Worm (Caenorhabditis elegans): ENCODE data around the gene C17H11.2.

The C17H11.2 gene

DNA sequence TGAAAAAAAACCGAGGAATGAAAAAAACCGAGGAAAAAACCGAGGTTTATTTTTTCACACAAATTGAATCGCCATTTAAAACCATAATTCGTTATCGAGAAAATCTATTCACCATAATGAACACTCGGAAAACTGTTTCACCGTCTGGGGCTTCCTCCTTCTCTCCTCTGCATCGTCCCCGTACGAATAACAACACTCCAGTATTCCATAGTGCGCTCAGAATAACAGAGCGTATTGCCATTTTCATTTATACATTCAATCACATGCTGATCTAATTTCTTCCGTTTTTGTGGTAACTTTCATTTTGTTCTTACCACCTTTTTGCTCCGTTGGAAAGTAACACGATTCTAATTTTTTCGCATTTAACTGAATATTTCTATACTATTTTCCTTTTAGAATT is at the start of gene C17H11.2:
Gene C17H11.2, plus strand, starts transcription at position 397 of the 400 bp plus-strand sequence.
- TF ChIP-seq flt-1 (GFP tag; IDR thresholded peaks at IDR 0.05) (no peak), F13C5.2 (tag; optimal IDR thresholded peaks at IDR 0.05) (no peak), tbx-37 (GFP tag; conservative IDR thresholded peaks at IDR 0.05) (no peak), tbx-11 (GFP tag; IDR thresholded peaks at IDR 0.05) (no peak)

DNA sequence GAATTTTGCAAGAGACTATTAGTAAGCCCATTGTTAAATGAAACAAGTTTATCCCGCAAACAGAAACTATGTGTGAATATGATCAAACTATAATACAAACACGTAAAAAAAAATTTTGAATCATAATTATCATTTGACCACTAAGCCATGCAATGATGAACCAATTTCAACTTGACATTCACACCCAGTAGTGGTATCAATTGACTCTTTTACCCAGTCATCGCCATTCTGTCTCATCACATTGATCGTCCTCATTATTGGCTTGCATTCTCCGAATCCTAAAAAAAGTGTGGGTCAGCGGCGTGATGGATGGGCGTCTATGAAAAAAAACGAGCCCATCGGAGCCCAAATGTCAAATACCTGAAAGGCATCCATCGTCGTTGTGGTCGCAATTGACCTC is 49.4 kb upstream of the C17H11.2 start:
- TF ChIP-seq scrt-1 (GFP tag; IDR thresholded peaks at IDR 0.05) (no peak), ceh-13 (GFP tag; optimal IDR thresholded peaks at IDR 0.05) (no peak), F13C5.2 (tag; optimal IDR thresholded peaks at IDR 0.05) (no peak), tbx-37 (GFP tag; conservative IDR thresholded peaks at IDR 0.05) (no peak), flt-1 (GFP tag; IDR thresholded peaks at IDR 0.05) (no peak), hmbx-1 (tag; optimal IDR thresholded peaks at IDR 0.05) (no peak), tra-4 (tag; optimal IDR thresholded peaks at IDR 0.05) (no peak), ama-1 (optimal IDR thresholded peaks at IDR 0.05) (no peak), hnd-1 (tag; optimal IDR thresholded peaks at IDR 0.05) (no peak), hmg-4 (GFP tag; optimal IDR thresholded peaks at IDR 0.05) (no peak), ets-7 (tag; optimal IDR thresholded peaks at IDR 0.05) (no peak), pes-1 (GFP tag; IDR thresholded peaks at IDR 0.05) (no peak), aly-1 (tag; optimal IDR thresholded peaks at IDR 0.05) (no peak), tbx-11 (GFP tag; IDR thresholded peaks at IDR 0.05) (no peak), sea-1 (GFP tag; conservative IDR thresholded peaks at IDR 0.05) (no peak), ceh-36 (tag; optimal IDR thresholded peaks at IDR 0.05) (no peak), B0310.2 (tag; optimal IDR thresholded peaks at IDR 0.05) (no peak)

DNA sequence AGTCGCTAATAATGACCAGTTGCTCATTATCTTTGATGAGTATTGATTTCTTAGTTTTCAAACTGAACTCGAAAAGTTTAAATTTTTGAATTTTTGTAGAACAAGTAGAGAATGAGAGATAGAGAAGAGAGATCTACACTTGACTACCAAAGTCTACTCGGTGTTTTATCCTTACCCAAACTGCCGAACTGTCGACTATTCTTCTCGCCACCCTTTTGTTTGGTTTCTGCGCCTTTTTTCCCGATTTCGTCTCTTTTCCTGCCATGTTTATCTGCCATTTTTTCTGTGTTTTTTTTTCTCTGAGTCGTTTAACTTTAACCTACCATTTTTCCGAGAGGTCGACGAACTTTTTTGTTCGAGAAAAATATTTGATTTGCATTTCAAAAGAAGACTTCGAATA is 46.5 kb upstream of the C17H11.2 start, which contains the start of gene C02B8.12:
Gene C02B8.12, minus strand, starts transcription at position 175 of the 400 bp plus-strand sequence.
- TF ChIP-seq tra-4 (tag; optimal IDR thresholded peaks at IDR 0.05) (no peak), aly-1 (tag; optimal IDR thresholded peaks at IDR 0.05) (no peak), ets-7 (tag; optimal IDR thresholded peaks at IDR 0.05) (no peak), hmg-4 (GFP tag; optimal IDR thresholded peaks at IDR 0.05) (no peak)

DNA sequence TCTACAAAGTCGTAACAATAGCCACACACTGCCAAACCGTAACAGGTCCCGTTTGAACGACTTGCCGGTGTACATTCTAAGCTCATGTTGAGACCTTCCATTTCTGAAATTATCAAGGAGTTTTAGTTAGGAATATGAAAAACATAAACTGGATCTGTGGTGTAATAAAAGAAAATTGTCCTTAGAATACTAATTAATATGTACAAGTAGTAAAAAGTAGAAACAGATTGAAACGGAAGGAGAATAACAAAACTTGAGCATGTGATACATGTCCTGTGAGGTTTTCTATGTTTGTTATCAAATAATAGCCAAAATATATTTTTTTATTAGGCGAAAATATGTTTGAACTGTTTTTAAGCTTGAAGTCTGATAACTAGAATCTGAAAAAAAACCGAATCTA is 40.2 kb upstream of the C17H11.2 start, which contains the start of gene frpr-1:
Gene frpr-1, minus strand, starts transcription at position 101 of the 400 bp plus-strand sequence.
- TF ChIP-seq tra-4 (tag; optimal IDR thresholded peaks at IDR 0.05) (no peak), B0310.2 (tag; optimal IDR thresholded peaks at IDR 0.05) (no peak), flt-1 (GFP tag; IDR thresholded peaks at IDR 0.05) (no peak), hmg-4 (GFP tag; optimal IDR thresholded peaks at IDR 0.05) (no peak), F13C5.2 (tag; optimal IDR thresholded peaks at IDR 0.05) (no peak), scrt-1 (GFP tag; IDR thresholded peaks at IDR 0.05) (no peak), hnd-1 (tag; optimal IDR thresholded peaks at IDR 0.05) (no peak), tbx-37 (GFP tag; conservative IDR thresholded peaks at IDR 0.05) (no peak), sea-1 (GFP tag; conservative IDR thresholded peaks at IDR 0.05) (no peak), hmbx-1 (tag; optimal IDR thresholded peaks at IDR 0.05) (no peak)

DNA sequence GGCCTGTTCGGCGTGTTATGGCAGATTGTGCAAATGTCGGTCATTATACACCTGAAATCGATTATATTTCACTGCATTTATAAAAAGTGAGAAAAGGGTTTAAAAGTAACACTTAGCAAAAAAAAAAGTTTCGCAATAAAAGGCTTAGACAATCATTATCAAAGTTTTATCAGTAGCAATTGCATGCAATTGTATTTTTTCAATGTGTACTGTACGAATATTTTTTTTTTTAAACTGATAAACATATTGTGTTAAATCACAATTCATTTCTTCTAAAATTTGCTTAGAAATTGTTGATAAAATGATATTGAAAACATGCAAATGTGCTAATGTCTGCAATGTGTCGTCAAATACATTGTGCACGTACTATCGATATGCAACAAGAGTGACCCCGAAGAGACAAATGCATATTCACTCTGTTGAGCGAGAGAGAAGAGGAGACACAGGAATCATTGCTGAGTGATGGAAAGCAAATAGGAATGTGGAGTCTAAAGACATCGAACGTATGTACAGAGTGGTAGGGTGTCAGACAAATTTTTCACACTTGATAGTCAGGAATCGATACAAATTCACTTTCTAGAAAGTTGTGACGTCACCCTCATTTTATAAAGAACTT is 33.3 kb upstream of the C17H11.2 start, which contains the start of gene C02B8.6:
Gene C02B8.6, minus strand, starts transcription at position 51 of the 616 bp plus-strand sequence.
- TF ChIP-seq hmbx-1 (tag; optimal IDR thresholded peaks at IDR 0.05) (no peak), ama-1 (optimal IDR thresholded peaks at IDR 0.05) (no peak), sea-1 (GFP tag; conservative IDR thresholded peaks at IDR 0.05) (no peak), hmg-4 (GFP tag; optimal IDR thresholded peaks at IDR 0.05) (no peak), tbx-37 (GFP tag; conservative IDR thresholded peaks at IDR 0.05) (no peak)

DNA sequence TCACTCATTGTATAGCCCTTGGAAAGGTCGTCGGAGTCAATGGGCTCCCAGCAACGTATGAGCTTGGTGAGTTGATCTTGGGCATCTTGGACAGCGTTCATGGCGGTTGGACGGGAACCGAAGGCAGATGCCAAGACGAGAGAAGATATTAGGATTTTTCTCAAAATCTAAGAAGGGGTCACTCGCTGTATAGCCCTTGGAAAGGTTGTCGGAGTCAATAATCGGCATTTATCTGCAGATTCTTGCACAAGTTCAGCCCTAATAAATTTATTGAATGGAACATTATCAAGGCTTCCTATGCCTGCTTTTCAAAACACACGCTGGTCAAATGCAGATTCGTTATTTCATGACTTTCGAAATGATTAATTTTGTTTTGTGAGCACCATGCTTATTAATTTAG is 32.0 kb upstream of the C17H11.2 start, which contains the start of gene C02B8.7:
Gene C02B8.7, minus strand, starts transcription at position 101 of the 400 bp plus-strand sequence.
- TF ChIP-seq aly-1 (tag; optimal IDR thresholded peaks at IDR 0.05) (no peak), hmg-4 (GFP tag; optimal IDR thresholded peaks at IDR 0.05) (no peak), F13C5.2 (tag; optimal IDR thresholded peaks at IDR 0.05) (no peak), tbx-11 (GFP tag; IDR thresholded peaks at IDR 0.05) (no peak), tra-4 (tag; optimal IDR thresholded peaks at IDR 0.05) (no peak), hnd-1 (tag; optimal IDR thresholded peaks at IDR 0.05) (no peak), scrt-1 (GFP tag; IDR thresholded peaks at IDR 0.05) (no peak), ceh-36 (tag; optimal IDR thresholded peaks at IDR 0.05) (no peak)

DNA sequence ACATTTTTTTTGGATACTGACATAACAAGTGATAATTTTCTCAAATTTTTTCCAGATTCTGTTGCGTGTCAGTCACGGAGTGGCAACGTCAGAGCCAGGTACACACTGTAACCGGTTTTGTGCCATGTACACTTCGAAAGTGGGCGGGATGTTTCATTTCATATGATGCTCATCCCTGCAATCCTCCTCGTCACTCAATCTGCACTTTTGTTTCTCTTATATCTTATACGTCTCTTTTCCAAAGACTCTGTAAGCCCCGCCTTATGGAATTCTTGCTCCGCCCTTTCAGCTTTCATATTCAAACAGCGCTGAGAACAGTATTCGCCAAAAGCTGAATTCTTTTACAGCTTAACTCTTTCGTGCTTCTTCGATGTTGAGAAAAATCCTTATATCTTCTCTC is 30.6 kb upstream of the C17H11.2 start, which contains the start of gene C02B8.3:
Gene C02B8.3, plus strand, starts transcription at position 301 of the 400 bp plus-strand sequence.
- TF ChIP-seq pes-1 (GFP tag; IDR thresholded peaks at IDR 0.05), result no peak
- no peak for TF ChIP-seq tbx-11 (GFP tag; IDR thresholded peaks at IDR 0.05)
- TF ChIP-seq tbx-37 (GFP tag; conservative IDR thresholded peaks at IDR 0.05), result no peak
- no peak for TF ChIP-seq tra-4 (tag; optimal IDR thresholded peaks at IDR 0.05)
- no peak for TF ChIP-seq hmg-4 (GFP tag; optimal IDR thresholded peaks at IDR 0.05)
- TF ChIP-seq F13C5.2 (tag; optimal IDR thresholded peaks at IDR 0.05), result no peak
- TF ChIP-seq aly-1 (tag; optimal IDR thresholded peaks at IDR 0.05), result no peak

DNA sequence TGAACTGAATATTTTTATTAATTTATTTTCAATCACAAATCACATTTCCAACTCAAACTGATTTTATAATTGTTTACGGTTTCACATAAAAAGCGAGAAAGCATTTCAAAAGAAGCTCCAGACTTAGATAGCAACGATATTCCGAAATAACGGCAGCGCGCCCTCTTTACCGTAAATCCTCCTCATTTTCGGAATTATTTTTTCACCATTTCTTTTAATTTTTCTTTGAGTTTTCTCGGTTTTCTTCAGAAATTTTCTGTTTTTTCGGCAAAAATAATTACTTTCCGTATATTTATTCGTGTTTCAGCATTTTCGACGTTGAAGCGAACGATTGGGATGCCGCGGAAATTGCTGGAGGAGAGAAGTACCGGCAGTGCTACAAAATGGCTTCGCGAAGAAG is 22.3 kb upstream of the C17H11.2 start, which contains the start of gene C02B8.1:
Gene C02B8.1, plus strand, starts transcription at position 301 of the 400 bp plus-strand sequence.
- no peak for TF ChIP-seq sea-1 (GFP tag; conservative IDR thresholded peaks at IDR 0.05)
- no peak for TF ChIP-seq aly-1 (tag; optimal IDR thresholded peaks at IDR 0.05)
- no peak for TF ChIP-seq ets-7 (tag; optimal IDR thresholded peaks at IDR 0.05)
- TF ChIP-seq F13C5.2 (tag; optimal IDR thresholded peaks at IDR 0.05), result no peak
- no peak for TF ChIP-seq tbx-37 (GFP tag; conservative IDR thresholded peaks at IDR 0.05)
- TF ChIP-seq B0310.2 (tag; optimal IDR thresholded peaks at IDR 0.05), result no peak
- TF ChIP-seq ceh-13 (GFP tag; optimal IDR thresholded peaks at IDR 0.05), result no peak
- TF ChIP-seq scrt-1 (GFP tag; IDR thresholded peaks at IDR 0.05), result no peak
- TF ChIP-seq tra-4 (tag; optimal IDR thresholded peaks at IDR 0.05), result no peak
- no peak for TF ChIP-seq hmg-4 (GFP tag; optimal IDR thresholded peaks at IDR 0.05)
- TF ChIP-seq hmbx-1 (tag; optimal IDR thresholded peaks at IDR 0.05), result no peak
- no peak for TF ChIP-seq hnd-1 (tag; optimal IDR thresholded peaks at IDR 0.05)
- no peak for TF ChIP-seq ama-1 (optimal IDR thresholded peaks at IDR 0.05)
- TF ChIP-seq flt-1 (GFP tag; IDR thresholded peaks at IDR 0.05), result no peak
- no peak for TF ChIP-seq tbx-11 (GFP tag; IDR thresholded peaks at IDR 0.05)
- TF ChIP-seq pes-1 (GFP tag; IDR thresholded peaks at IDR 0.05), result no peak
- TF ChIP-seq ceh-36 (tag; optimal IDR thresholded peaks at IDR 0.05), result no peak
